Fruit fly (Drosophila melanogaster): Measurements from ENCODE around the gene CG9919.

Gene CG9919

dm6 chrX:16292646-16293045 is 37.9 kb downstream of the CG9919 start:
- TF ChIP-seq CG6792 (GFP tag; optimal IDR thresholded peaks at IDR 0.05) (no peak), dsx (GFP tag; optimal IDR thresholded peaks at IDR 0.05; ENCODE audit: poor library complexity, severe bottlenecking) (no peak), fkh (GFP tag; optimal IDR thresholded peaks at IDR 0.05) (no peak), CG7368 (GFP tag; optimal IDR thresholded peaks at IDR 0.05) (no peak), CG3919 (GFP tag; optimal IDR thresholded peaks at IDR 0.05) (no peak), CG15336 (GFP tag; IDR thresholded peaks at IDR 0.05) (no peak), cyc (GFP tag; optimal IDR thresholded peaks at IDR 0.05) (no peak), CG16779 (tag; optimal IDR thresholded peaks at IDR 0.05) (no peak), Ets21C (GFP tag; optimal IDR thresholded peaks at IDR 0.05) (no peak), fd85E (GFP tag; optimal IDR thresholded peaks at IDR 0.05) (no peak), CG32006 (GFP tag; optimal IDR thresholded peaks at IDR 0.05) (no peak), dac (GFP tag; optimal IDR thresholded peaks at IDR 0.05) (no peak), CG10631 (GFP tag; optimal IDR thresholded peaks at IDR 0.05) (no peak), achi (GFP tag; optimal IDR thresholded peaks at IDR 0.05) (no peak), CG11762 (GFP tag; optimal IDR thresholded peaks at IDR 0.05; ENCODE audit: insufficient read depth) (no peak), vri (GFP tag; optimal IDR thresholded peaks at IDR 0.05) (no peak), CG6276 (GFP tag; optimal IDR thresholded peaks at IDR 0.05) (no peak), CG6854 (GFP tag; optimal IDR thresholded peaks at IDR 0.05) (no peak)

dm6 chrX:16288999-16289398 is 41.6 kb downstream of the CG9919 start:
- TF ChIP-seq esn (GFP tag; optimal IDR thresholded peaks at IDR 0.05): no peak
- no peak for TF ChIP-seq Sox102F (GFP tag; optimal IDR thresholded peaks at IDR 0.05)
- no peak for TF ChIP-seq CG32006 (GFP tag; optimal IDR thresholded peaks at IDR 0.05)
- no peak for TF ChIP-seq CG16779 (tag; optimal IDR thresholded peaks at IDR 0.05)
- no peak for TF ChIP-seq Gug (GFP tag; IDR thresholded peaks at IDR 0.05)
- TF ChIP-seq CG3919 (GFP tag; optimal IDR thresholded peaks at IDR 0.05): no peak
- TF ChIP-seq CG34406 (GFP tag; optimal IDR thresholded peaks at IDR 0.05): no peak
- no peak for TF ChIP-seq fd59A (GFP tag; optimal IDR thresholded peaks at IDR 0.05)
- TF ChIP-seq cyc (GFP tag; optimal IDR thresholded peaks at IDR 0.05): no peak
- no peak for TF ChIP-seq CG11902 (GFP tag; optimal IDR thresholded peaks at IDR 0.05)

dm6 chrX:16288492-16288964 is 42.0 kb downstream of the CG9919 start, which contains the start of the genes CG32576 and caz:
Gene CG32576, minus strand, starts transcription at chrX:16288533.
Gene caz, plus strand, starts transcription at chrX:16288810.
- TF ChIP-seq CG7368 (GFP tag; optimal IDR thresholded peaks at IDR 0.05) (no peak), CG11294 (GFP tag; IDR thresholded peaks at IDR 0.05) (no peak), Sox15 (GFP tag; optimal IDR thresholded peaks at IDR 0.05) (no peak), CG8632 (GFP tag; optimal IDR thresholded peaks at IDR 0.05) (no peak), CG6854 (GFP tag; optimal IDR thresholded peaks at IDR 0.05) (no peak), Blimp-1 (GFP tag; optimal IDR thresholded peaks at IDR 0.05) (peak; percentile 8), CG10631 (GFP tag; optimal IDR thresholded peaks at IDR 0.05) (peak; percentile 51), Ets96B (tag; optimal IDR thresholded peaks at IDR 0.05) (no peak), CG15336 (GFP tag; IDR thresholded peaks at IDR 0.05) (no peak), Sox14 (GFP tag; optimal IDR thresholded peaks at IDR 0.05) (no peak), CG31627 (GFP tag; optimal IDR thresholded peaks at IDR 0.05) (no peak), Met (GFP tag; optimal IDR thresholded peaks at IDR 0.05) (no peak), CG6163 (GFP tag; IDR thresholded peaks at IDR 0.05) (no peak), dsx (GFP tag; optimal IDR thresholded peaks at IDR 0.05; ENCODE audit: poor library complexity, severe bottlenecking) (peak; percentile 88), CG34406 (GFP tag; optimal IDR thresholded peaks at IDR 0.05) (no peak), acj6 (GFP tag; optimal IDR thresholded peaks at IDR 0.05) (peak; percentile 46), esn (GFP tag; optimal IDR thresholded peaks at IDR 0.05) (peak; percentile 49), CG6808 (GFP tag; optimal IDR thresholded peaks at IDR 0.05) (no peak), Lpt (GFP tag; optimal IDR thresholded peaks at IDR 0.05) (no peak), topi (GFP tag; optimal IDR thresholded peaks at IDR 0.05) (no peak), fkh (GFP tag; optimal IDR thresholded peaks at IDR 0.05) (peak; percentile 94), CG9139 (GFP tag; optimal IDR thresholded peaks at IDR 0.05) (no peak), CG6792 (GFP tag; optimal IDR thresholded peaks at IDR 0.05) (peak; percentile 13), CG32006 (GFP tag; optimal IDR thresholded peaks at IDR 0.05) (no peak), salr (GFP tag; optimal IDR thresholded peaks at IDR 0.05) (no peak), OdsH (GFP tag; optimal IDR thresholded peaks at IDR 0.05) (no peak), svp (GFP tag) (no peak), pdm3 (GFP tag; optimal IDR thresholded peaks at IDR 0.05) (no peak), CG8319 (GFP tag; optimal IDR thresholded peaks at IDR 0.05) (no peak), Hr4 (GFP tag; optimal IDR thresholded peaks at IDR 0.05) (no peak), CG3919 (GFP tag; optimal IDR thresholded peaks at IDR 0.05) (no peak), spab (GFP tag; optimal IDR thresholded peaks at IDR 0.05) (no peak), CG16779 (tag; optimal IDR thresholded peaks at IDR 0.05) (no peak), eg (GFP tag; IDR thresholded peaks at IDR 0.05) (no peak), lz (GFP tag; optimal IDR thresholded peaks at IDR 0.05) (peak; percentile 12), CG11902 (GFP tag; optimal IDR thresholded peaks at IDR 0.05) (no peak)
